Worm (Caenorhabditis elegans) whole organism, late embryonic: Measurements from ENCODE around the gene C34F11.5.

ENCODE experiments used
- F13H6.1 ChIP-seq: sonication (generic microtip); optimal IDR thresholded peaks from 2 replicates; lab custom pipeline; 2016; ENCODE audit warnings: missing genetic modification characterization, missing compliant biosample characterization
- K02D7.2 ChIP-seq: sonication (generic microtip); optimal IDR thresholded peaks from 2 replicates; lab custom pipeline; 2017; ENCODE audit warnings: mild to moderate bottlenecking, missing genetic modification characterization, missing compliant biosample characterization
- K09A11.1 ChIP-seq: sonication (generic microtip); optimal IDR thresholded peaks from 2 replicates; lab custom pipeline; 2017; ENCODE audit warnings: antibody characterized with exemption, mild to moderate bottlenecking, missing genetic modification characterization, missing compliant biosample characterization; ENCODE audit not compliant: insufficient read depth
- T23F11.4 ChIP-seq: fragments of 200-800 bp; sonication (Bioruptor generic); optimal IDR thresholded peaks from 2 replicates; lab custom pipeline; 2018; ENCODE audit warnings: mild to moderate bottlenecking, missing genetic modification characterization, missing compliant biosample characterization
- Y22D7AL.16 ChIP-seq: sonication (generic microtip); optimal IDR thresholded peaks from 2 replicates; lab custom pipeline; 2016; ENCODE audit warnings: missing genetic modification characterization, missing compliant biosample characterization
- ahr-1 ChIP-seq: sonication (generic microtip); optimal IDR thresholded peaks from 2 replicates; lab custom pipeline; 2016; ENCODE audit warnings: missing genetic modification characterization, missing compliant biosample characterization
- ama-1 ChIP-seq: fragments of 150-350 bp; optimal IDR thresholded peaks from 2 replicates; lab custom pipeline; 2014
- ceh-14 ChIP-seq: sonication (generic microtip); optimal IDR thresholded peaks from 2 replicates; lab custom pipeline; 2016; ENCODE audit warnings: missing genotype, missing genetic modification characterization, missing compliant biosample characterization
- ceh-18 ChIP-seq: sonication (generic microtip); optimal IDR thresholded peaks from 2 replicates; lab custom pipeline; 2016; ENCODE audit warnings: missing genetic modification characterization, missing compliant biosample characterization
- ceh-19 ChIP-seq: fragments of 200-800 bp; sonication (Bioruptor generic); optimal IDR thresholded peaks from 2 replicates; lab custom pipeline; 2018; ENCODE audit warnings: mild to moderate bottlenecking, missing genetic modification characterization, missing compliant biosample characterization
- ceh-2 ChIP-seq: sonication (generic microtip); optimal IDR thresholded peaks from 2 replicates; lab custom pipeline; 2016; ENCODE audit warnings: missing genotype, missing genetic modification characterization, missing compliant biosample characterization
- ceh-22 ChIP-seq: sonication (generic microtip); optimal IDR thresholded peaks from 2 replicates; lab custom pipeline; 2017; ENCODE audit warnings: missing biosample characterization, missing genetic modification characterization
- ceh-30 ChIP-seq: fragments of 150-350 bp; optimal IDR thresholded peaks from 2 replicates; lab custom pipeline; 2014; ENCODE audit warnings: missing biosample characterization, missing genetic modification characterization
- ceh-34 ChIP-seq: sonication (generic microtip); optimal IDR thresholded peaks from 2 replicates; lab custom pipeline; 2016; ENCODE audit warnings: mild to moderate bottlenecking, missing genetic modification characterization, missing compliant biosample characterization
- che-1 ChIP-seq: sonication (generic microtip); optimal IDR thresholded peaks from 2 replicates; lab custom pipeline; 2016; ENCODE audit warnings: mild to moderate bottlenecking, missing genetic modification characterization, missing compliant biosample characterization
- dmd-4 ChIP-seq: sonication (generic microtip); optimal IDR thresholded peaks from 2 replicates; lab custom pipeline; 2016; ENCODE audit warnings: borderline replicate concordance, missing genetic modification characterization, missing compliant biosample characterization
- elt-4 ChIP-seq: sonication (generic microtip); optimal IDR thresholded peaks from 2 replicates; lab custom pipeline; 2016; ENCODE audit warnings: missing genetic modification characterization, missing compliant biosample characterization
- ets-4 ChIP-seq: sonication (generic microtip); optimal IDR thresholded peaks from 2 replicates; lab custom pipeline; 2016; ENCODE audit warnings: missing genetic modification characterization, missing compliant biosample characterization
- eyg-1 ChIP-seq: sonication (generic microtip); optimal IDR thresholded peaks from 2 replicates; lab custom pipeline; 2016; ENCODE audit warnings: missing genotype, missing genetic modification characterization, missing compliant biosample characterization
- hlh-30 ChIP-seq: sonication (generic microtip); optimal IDR thresholded peaks from 2 replicates; lab custom pipeline; 2017; ENCODE audit warnings: antibody characterized with exemption, missing genetic modification characterization, missing compliant biosample characterization; ENCODE audit not compliant: insufficient read depth
- hlh-8 ChIP-seq: sonication (generic microtip); optimal IDR thresholded peaks from 2 replicates; lab custom pipeline; 2016; ENCODE audit warnings: missing genotype, missing genetic modification characterization, missing compliant biosample characterization
- lim-6 ChIP-seq: sonication (generic microtip); optimal IDR thresholded peaks from 2 replicates; lab custom pipeline; 2016; ENCODE audit warnings: missing genetic modification characterization, missing compliant biosample characterization
- lin-11 ChIP-seq: fragments of 200-800 bp; sonication (Bioruptor generic); optimal IDR thresholded peaks from 2 replicates; lab custom pipeline; 2018; ENCODE audit warnings: mild to moderate bottlenecking, missing genetic modification characterization, missing compliant biosample characterization
- mec-3 ChIP-seq: sonication (generic microtip); optimal IDR thresholded peaks from 2 replicates; lab custom pipeline; 2016; ENCODE audit warnings: borderline replicate concordance, missing genetic modification characterization, missing compliant biosample characterization
- nfya-1 ChIP-seq: sonication (generic microtip); optimal IDR thresholded peaks from 2 replicates; lab custom pipeline; 2017; ENCODE audit warnings: missing genetic modification characterization, mild to moderate bottlenecking, missing compliant biosample characterization, antibody characterized with exemption, moderate library complexity
- pax-1 ChIP-seq: fragments of 150-350 bp; optimal IDR thresholded peaks from 2 replicates; lab custom pipeline; 2014; ENCODE audit warnings: missing biosample characterization, missing genetic modification characterization
- pha-2 ChIP-seq: sonication (generic microtip); optimal IDR thresholded peaks from 2 replicates; lab custom pipeline; 2017; ENCODE audit warnings: mild to moderate bottlenecking, missing genetic modification characterization, missing compliant biosample characterization
- pqm-1 ChIP-seq: sonication (generic microtip); optimal IDR thresholded peaks from 2 replicates; lab custom pipeline; 2016; ENCODE audit warnings: missing genetic modification characterization, missing compliant biosample characterization
- ref-2 ChIP-seq: sonication (generic microtip); optimal IDR thresholded peaks from 2 replicates; lab custom pipeline; 2016; ENCODE audit warnings: missing genetic modification characterization, missing compliant biosample characterization
- sox-2 ChIP-seq: fragments of 200-800 bp; sonication (Bioruptor generic); IDR thresholded peaks from 2 replicates; pipeline ENCODE4 v1.3.6; 2022; ENCODE audit warnings: missing genetic modification reagents, missing genetic modification characterization, missing compliant biosample characterization
- tbx-2 ChIP-seq: sonication (generic microtip); optimal IDR thresholded peaks from 2 replicates; lab custom pipeline; 2016; ENCODE audit warnings: missing genetic modification characterization, missing compliant biosample characterization
- tbx-7 ChIP-seq: sonication (generic microtip); optimal IDR thresholded peaks from 2 replicates; lab custom pipeline; 2016; ENCODE audit warnings: missing genotype, missing genetic modification characterization, missing compliant biosample characterization
- unc-42 ChIP-seq: sonication (generic microtip); optimal IDR thresholded peaks from 2 replicates; lab custom pipeline; 2016; ENCODE audit warnings: missing genotype, missing genetic modification characterization, missing compliant biosample characterization
- unc-55 ChIP-seq: sonication (generic microtip); optimal IDR thresholded peaks from 2 replicates; lab custom pipeline; 2017; ENCODE audit warnings: missing biosample characterization, missing genetic modification reagents, missing genetic modification characterization
- unc-86 ChIP-seq: sonication (generic microtip); optimal IDR thresholded peaks from 2 replicates; lab custom pipeline; 2016; ENCODE audit warnings: missing genetic modification characterization, missing compliant biosample characterization
- ztf-16 ChIP-seq: sonication (generic microtip); optimal IDR thresholded peaks from 2 replicates; lab custom pipeline; 2017; ENCODE audit warnings: missing genetic modification characterization, missing compliant biosample characterization

Gene C34F11.5

ce11 chrII:5195504-5195903, at the start of gene C34F11.5:
C34F11.5 (plus strand) TSS chrII:5195804.
- no peak for TF ChIP-seq Y22D7AL.16
- TF ChIP-seq pqm-1 (tag; lab: Kevin White, UChicago) = no peak
- no peak for TF ChIP-seq ceh-34
- TF ChIP-seq ceh-14 = no peak
- no peak for TF ChIP-seq ama-1 (lab: Kevin White, UChicago)
- no peak for TF ChIP-seq ahr-1
- no peak for TF ChIP-seq dmd-4 (tag; lab: Kevin White, UChicago)
- no peak for TF ChIP-seq unc-55 (GFP tag; lab: Kevin White, UChicago)
- TF ChIP-seq F13H6.1 (tag; lab: Kevin White, UChicago) = no peak
- no peak for TF ChIP-seq ets-4 (tag; lab: Kevin White, UChicago)
- TF ChIP-seq lim-6 = no peak
- no peak for TF ChIP-seq mec-3 (tag; lab: Kevin White, UChicago)
- no peak for TF ChIP-seq K02D7.2 (tag; lab: Kevin White, UChicago)

ce11 chrII:5148349-5148748, 47.3 kb upstream of the C34F11.5 start, which contains the start of gene F58A6.5:
F58A6.5 (minus strand) TSS chrII:5148449.
- TF ChIP-seq lim-6 (no peak), ceh-22 (tag; lab: Kevin White, UChicago) (no peak), ceh-14 (no peak), F13H6.1 (tag; lab: Kevin White, UChicago) (no peak), che-1 (tag; lab: Kevin White, UChicago) (no peak), hlh-30 (no peak), pax-1 (tag; lab: Kevin White, UChicago) (no peak), mec-3 (tag; lab: Kevin White, UChicago) (no peak), ceh-19 (GFP tag; lab: Kevin White, UChicago) (no peak), dmd-4 (tag; lab: Kevin White, UChicago) (no peak), eyg-1 (tag; lab: Kevin White, UChicago) (no peak), ref-2 (no peak), hlh-8 (tag; lab: Kevin White, UChicago) (no peak), nfya-1 (tag; lab: Kevin White, UChicago) (no peak)
- TF ChIP-seq, all 69 proteins: peak for 0

ce11 chrII:5150829-5151228, 44.8 kb upstream of the C34F11.5 start, which contains the start of gene srb-16:
srb-16 (minus strand) TSS chrII:5150929.
- TF ChIP-seq ceh-22 (tag; lab: Kevin White, UChicago) (no peak), ceh-14 (no peak), ztf-16 (no peak), unc-86 (tag; lab: Kevin White, UChicago) (no peak)

ce11 chrII:5154540-5154939, 41.1 kb upstream of the C34F11.5 start, which contains the start of gene srb-12:
srb-12 (minus strand) TSS chrII:5154640.
- TF ChIP-seq Y22D7AL.16 (no peak), tbx-7 (no peak), pha-2 (tag; lab: Kevin White, UChicago) (no peak), hlh-30 (no peak), ceh-30 (no peak), pqm-1 (tag; lab: Kevin White, UChicago) (no peak), sox-2 (no peak), unc-42 (tag; lab: Kevin White, UChicago) (no peak), ceh-18 (tag; lab: Kevin White, UChicago) (no peak), mec-3 (tag; lab: Kevin White, UChicago) (no peak), ceh-22 (tag; lab: Kevin White, UChicago) (no peak), ama-1 (lab: Kevin White, UChicago) (no peak), tbx-2 (no peak), elt-4 (no peak), ceh-2 (tag; lab: Kevin White, UChicago) (no peak), hlh-8 (tag; lab: Kevin White, UChicago) (no peak), T23F11.4 (GFP tag; lab: Kevin White, UChicago) (no peak), lin-11 (tag; lab: Kevin White, UChicago) (no peak), K09A11.1 (no peak)
